Fruit fly (Drosophila melanogaster) whole organism, adult: ENCODE measurements around the gene Polr2G.

Experiments used
- CG11617 ChIP-seq: fragments of 200-800 bp; sonication (Bioruptor generic); optimal IDR thresholded peaks from 2 replicates; lab custom pipeline; 2017; ENCODE audit warnings: mild to moderate bottlenecking, missing biosample characterization, missing genetic modification reagents, missing genetic modification characterization
- CG12768 ChIP-seq: fragments of 200-800 bp; sonication (Bioruptor generic); optimal IDR thresholded peaks from 2 replicates; lab custom pipeline; 2017; ENCODE audit warnings: missing biosample characterization, missing genetic modification characterization, mild to moderate bottlenecking, moderate library complexity, missing genetic modification reagents
- CG14711 ChIP-seq: fragments of 200-800 bp; sonication (Bioruptor generic); optimal IDR thresholded peaks from 2 replicates; lab custom pipeline; 2018; ENCODE audit warnings: missing biosample characterization, mild to moderate bottlenecking, missing genetic modification characterization, moderate library complexity
- CG1620 ChIP-seq: fragments of 200-800 bp; sonication (Bioruptor generic); optimal IDR thresholded peaks from 2 replicates; lab custom pipeline; 2016; ENCODE audit warnings: missing biosample characterization, missing genetic modification characterization
- CG33017 ChIP-seq: fragments of 200-800 bp; sonication (Bioruptor generic); optimal IDR thresholded peaks from 2 replicates; lab custom pipeline; 2018; ENCODE audit warnings: missing biosample characterization, mild to moderate bottlenecking, missing genetic modification characterization, moderate library complexity
- CG5204 ChIP-seq: fragments of 200-800 bp; sonication (Bioruptor generic); optimal IDR thresholded peaks from 2 replicates; lab custom pipeline; 2016; ENCODE audit warnings: missing biosample characterization, missing genetic modification characterization
- CG7045 ChIP-seq: fragments of 200-800 bp; sonication (Bioruptor generic); optimal IDR thresholded peaks from 2 replicates; lab custom pipeline; 2017; ENCODE audit warnings: missing biosample characterization, mild to moderate bottlenecking, missing genetic modification characterization
- CG7101 ChIP-seq: fragments of 200-800 bp; sonication (Bioruptor generic); optimal IDR thresholded peaks from 2 replicates; lab custom pipeline; 2018; ENCODE audit warnings: missing biosample characterization, mild to moderate bottlenecking, missing genetic modification characterization, moderate library complexity
- Clk ChIP-seq: fragments of 200-800 bp; sonication (Bioruptor generic); optimal IDR thresholded peaks from 2 replicates; lab custom pipeline; 2017; ENCODE audit warnings: missing biosample characterization, missing genetic modification characterization
- Crg-1 ChIP-seq: fragments of 200-800 bp; sonication (Bioruptor generic); optimal IDR thresholded peaks from 2 replicates; lab custom pipeline; 2016; ENCODE audit warnings: missing biosample characterization, missing genetic modification characterization
- Hr96 ChIP-seq: fragments of 200-800 bp; sonication (Bioruptor generic); optimal IDR thresholded peaks from 2 replicates; lab custom pipeline; 2016; ENCODE audit warnings: missing biosample characterization, missing genetic modification characterization
- Mnt ChIP-seq: fragments of 200-800 bp; sonication (Bioruptor generic); optimal IDR thresholded peaks from 2 replicates; lab custom pipeline; 2016; ENCODE audit warnings: missing biosample characterization, mild to moderate bottlenecking, missing genetic modification characterization
- bab1 ChIP-seq: fragments of 200-800 bp; sonication (Bioruptor generic); optimal IDR thresholded peaks from 3 replicates; lab custom pipeline; 2019; ENCODE audit warnings: missing biosample characterization, mild to moderate bottlenecking, missing genetic modification characterization, moderate library complexity
- cic ChIP-seq: fragments of 200-800 bp; sonication (Bioruptor generic); optimal IDR thresholded peaks from 2 replicates; lab custom pipeline; 2017; ENCODE audit warnings: missing biosample characterization, mild to moderate bottlenecking, missing genetic modification characterization, moderate library complexity
- cnc ChIP-seq, 2 experiments: fragments of >200 bp; optimal IDR thresholded peaks; 2 replicates each; lab custom pipeline; 2017
- kay ChIP-seq: fragments of 200-800 bp; sonication (Bioruptor generic); peaks from one replicate; lab custom pipeline; 2016; ENCODE audit warnings: missing biosample characterization, missing genetic modification characterization, borderline replicate concordance
- ovo ChIP-seq: fragments of 200-800 bp; sonication (Bioruptor generic); optimal IDR thresholded peaks from 2 replicates; lab custom pipeline; 2016; ENCODE audit warnings: missing biosample characterization, missing genetic modification characterization
- pad ChIP-seq: fragments of 200-800 bp; sonication (Bioruptor generic); optimal IDR thresholded peaks from 3 replicates; lab custom pipeline; 2017; ENCODE audit warnings: missing biosample characterization, missing genetic modification characterization, mild to moderate bottlenecking, moderate library complexity, missing genetic modification reagents
- tj ChIP-seq: fragments of 200-800 bp; sonication (Bioruptor generic); optimal IDR thresholded peaks from 3 replicates; lab custom pipeline; 2017; ENCODE audit warnings: missing biosample characterization, mild to moderate bottlenecking, missing genetic modification characterization, moderate library complexity
- toe ChIP-seq: fragments of 200-800 bp; sonication (Bioruptor generic); optimal IDR thresholded peaks from 2 replicates; lab custom pipeline; 2016; ENCODE audit warnings: missing biosample characterization, missing genetic modification characterization

Gene Polr2G

dm6 chr3R:15222973-15223372, at the start of gene Polr2G:
Gene Polr2G (minus strand): TSS chr3R:15223180.
- TF ChIP-seq tj (GFP tag; lab: Kevin White, UChicago) (no peak), CG12768 (no peak), bab1 (peak; percentile 30), pad (GFP tag; lab: Kevin White, UChicago) (no peak), CG7045 (GFP tag; lab: Kevin White, UChicago) (no peak)

dm6 chr3R:15268856-15269255, 45.9 kb upstream of the Polr2G start:
- TF ChIP-seq toe, result no peak
- no peak for TF ChIP-seq bab1
- peak; percentile 90 for TF ChIP-seq tj (GFP tag; lab: Kevin White, UChicago)

- TF ChIP-seq Crg-1, result no peak
- no peak for TF ChIP-seq cic
- peak; percentile 16 for TF ChIP-seq bab1
- TF ChIP-seq Clk (GFP tag; lab: Kevin White, UChicago), result no peak
- no peak for TF ChIP-seq CG12768
- TF ChIP-seq CG7101 (tag; lab: Kevin White, UChicago), result no peak
These were observed 45.4 kb upstream of the Polr2G start, which contains the start of the genes CG14864 and Zip88E for dm6 chr3R:15268426-15268825. Gene CG14864 (minus strand): TSS chr3R:15268538. Gene Zip88E (plus strand): TSS chr3R:15268662.

dm6 chr3R:15265406-15266040, 42.5 kb upstream of the Polr2G start, which contains the start of gene ATPsynO:
Gene ATPsynO (plus strand): TSS chr3R:15265591.
- TF ChIP-seq kay (GFP tag; lab: Kevin White, UChicago), result no peak
- TF ChIP-seq Crg-1, result peak; percentile 17
- TF ChIP-seq CG5204 (GFP tag; lab: Kevin White, UChicago), result no peak
- peak; percentile 60 for TF ChIP-seq Mnt (GFP tag; lab: Kevin White, UChicago)
- no peak for TF ChIP-seq toe
- no peak for TF ChIP-seq tj (GFP tag; lab: Kevin White, UChicago)
- TF ChIP-seq pad (GFP tag; lab: Kevin White, UChicago), result no peak
- no peak for TF ChIP-seq ovo
- peak; percentile 59 for TF ChIP-seq CG14711 (tag; lab: Kevin White, UChicago)
- peak; percentile 51 for TF ChIP-seq CG11617 (GFP tag; lab: Kevin White, UChicago)
- TF ChIP-seq cic, result no peak
- TF ChIP-seq CG1620, result peak; percentile 20
- TF ChIP-seq bab1, result peak; percentile 74
- TF ChIP-seq Hr96 (GFP tag; lab: Kevin White, UChicago), result no peak
- TF ChIP-seq Clk (GFP tag; lab: Kevin White, UChicago), result no peak
- TF ChIP-seq cnc (optimal IDR thresholded peaks at IDR 0.05; lab: Kevin White, UChicago), result no peak
- TF ChIP-seq CG7045 (GFP tag; lab: Kevin White, UChicago), result no peak
- TF ChIP-seq CG7101 (tag; lab: Kevin White, UChicago), result peak; percentile 46
- no peak for TF ChIP-seq CG12768
- peak; percentile 43 for TF ChIP-seq CG33017

DNA sequence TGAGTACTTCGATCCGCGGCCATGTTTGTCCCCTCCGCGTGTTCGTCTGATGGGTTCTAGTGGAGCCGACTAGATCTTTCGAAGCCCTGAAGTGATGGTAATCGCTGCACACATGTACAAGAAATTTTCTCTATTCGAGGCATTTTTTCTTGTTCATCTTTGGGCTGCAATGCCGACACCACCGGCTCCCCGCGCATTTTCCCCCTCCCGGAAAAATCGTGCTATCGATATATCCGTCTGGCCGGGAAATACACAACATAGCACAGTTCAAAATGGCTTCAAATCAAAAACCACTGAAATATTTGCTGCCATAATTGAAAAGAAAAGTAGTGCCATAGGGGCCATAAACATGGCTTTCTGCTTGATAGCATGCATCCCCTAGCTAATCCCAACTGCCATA, 41.0 kb upstream of the Polr2G start:
- TF ChIP-seq Crg-1 (no peak), CG5204 (GFP tag; lab: Kevin White, UChicago) (no peak), CG12768 (no peak), CG1620 (no peak), ovo (no peak), bab1 (no peak), CG7101 (tag; lab: Kevin White, UChicago) (no peak), CG7045 (GFP tag; lab: Kevin White, UChicago) (no peak), cnc (optimal IDR thresholded peaks at IDR 0.05; lab: Kevin White, UChicago) (no peak), CG33017 (no peak), tj (GFP tag; lab: Kevin White, UChicago) (no peak), toe (no peak), Hr96 (GFP tag; lab: Kevin White, UChicago) (no peak), CG11617 (GFP tag; lab: Kevin White, UChicago) (no peak), pad (GFP tag; lab: Kevin White, UChicago) (no peak), kay (GFP tag; lab: Kevin White, UChicago) (no peak), Clk (GFP tag; lab: Kevin White, UChicago) (no peak)

- TF ChIP-seq CG7045 (GFP tag; lab: Kevin White, UChicago) (no peak), Mnt (GFP tag; lab: Kevin White, UChicago) (peak; percentile 79), cnc (optimal IDR thresholded peaks at IDR 0.05; lab: Kevin White, UChicago) (no peak), Hr96 (GFP tag; lab: Kevin White, UChicago) (no peak), tj (GFP tag; lab: Kevin White, UChicago) (peak; percentile 72), pad (GFP tag; lab: Kevin White, UChicago) (peak; percentile 63), CG7101 (tag; lab: Kevin White, UChicago) (peak; percentile 61), CG12768 (peak; percentile 41), CG11617 (GFP tag; lab: Kevin White, UChicago) (no peak), cic (no peak), kay (GFP tag; lab: Kevin White, UChicago) (no peak), CG5204 (GFP tag; lab: Kevin White, UChicago) (no peak), toe (no peak), ovo (peak; percentile 47), bab1 (peak; percentile 55), Clk (GFP tag; lab: Kevin White, UChicago) (peak; percentile 60), CG14711 (tag; lab: Kevin White, UChicago) (peak; percentile 26), CG1620 (peak; percentile 68), CG33017 (peak; percentile 29), Crg-1 (peak; percentile 30)
These were observed 40.0 kb upstream of the Polr2G start, which contains the start of the genes eIF2gamma and Set for dm6 chr3R:15262710-15263672. Gene eIF2gamma (minus strand): TSS chr3R:15263458. Gene Set (plus strand): TSS chr3R:15263552.
